Fruit fly (Drosophila melanogaster) whole organism, embryonic: ENCODE measurements around the gene CG14024.

Experiments used
- CG10209 ChIP-seq: fragments of 200-800 bp; sonication (Bioruptor generic); optimal IDR thresholded peaks from 3 replicates; lab custom pipeline; 2017; ENCODE audit warnings: missing biosample characterization, mild to moderate bottlenecking, missing genetic modification characterization, missing genetic modification reagents
- CG14710 ChIP-seq: fragments of 200-800 bp; sonication (Bioruptor generic); optimal IDR thresholded peaks from 3 replicates; lab custom pipeline; 2019; ENCODE audit warnings: missing biosample characterization, mild to moderate bottlenecking, missing genetic modification characterization, moderate library complexity
- CG15514 ChIP-seq: fragments of 200-800 bp; sonication (Bioruptor generic); optimal IDR thresholded peaks from 3 replicates; lab custom pipeline; 2017; ENCODE audit warnings: missing biosample characterization, missing genetic modification characterization, mild to moderate bottlenecking, moderate library complexity, missing genetic modification reagents
- CG1603 ChIP-seq: fragments of 200-800 bp; sonication (Bioruptor generic); optimal IDR thresholded peaks from 2 replicates; lab custom pipeline; 2019; ENCODE audit warnings: missing biosample characterization, mild to moderate bottlenecking, missing genetic modification characterization, moderate library complexity
- CG17359 ChIP-seq: fragments of 200-800 bp; sonication (Bioruptor generic); optimal IDR thresholded peaks from 3 replicates; lab custom pipeline; 2018; ENCODE audit warnings: missing biosample characterization, mild to moderate bottlenecking, missing genetic modification characterization, moderate library complexity
- CG17361 ChIP-seq: fragments of 200-800 bp; sonication (Bioruptor generic); IDR thresholded peaks from 3 replicates; pipeline ENCODE4 v1.3.6; 2022; ENCODE audit warnings: missing biosample characterization, missing genetic modification characterization
- CG17802 ChIP-seq: fragments of 200-800 bp; sonication (Bioruptor generic); optimal IDR thresholded peaks from 2 replicates; lab custom pipeline; 2018; ENCODE audit warnings: missing biosample characterization, mild to moderate bottlenecking, missing genetic modification characterization, moderate library complexity
- CG1832 ChIP-seq: fragments of 200-800 bp; sonication (Bioruptor generic); optimal IDR thresholded peaks from 2 replicates; lab custom pipeline; 2017; ENCODE audit warnings: missing biosample characterization, mild to moderate bottlenecking, missing genetic modification characterization, inconsistent platforms
- CG2120 ChIP-seq: fragments of 200-800 bp; sonication (Bioruptor generic); optimal IDR thresholded peaks from 3 replicates; lab custom pipeline; 2016; ENCODE audit warnings: missing biosample characterization, missing genetic modification characterization
- CG3281 ChIP-seq: fragments of 200-800 bp; sonication (Bioruptor generic); optimal IDR thresholded peaks from 3 replicates; lab custom pipeline; 2017; ENCODE audit warnings: missing biosample characterization, mild to moderate bottlenecking, missing genetic modification characterization
- CG34376 ChIP-seq: fragments of 200-800 bp; sonication (Bioruptor generic); optimal IDR thresholded peaks from 2 replicates; lab custom pipeline; 2018; ENCODE audit warnings: missing biosample characterization, mild to moderate bottlenecking, missing genetic modification characterization
- CG42726 ChIP-seq: fragments of 200-800 bp; sonication (Bioruptor generic); IDR thresholded peaks from 2 replicates; pipeline ENCODE4 v1.3.6; 2022; ENCODE audit warnings: missing biosample characterization, missing genetic modification characterization; ENCODE audit not compliant: partially characterized antibody
- CG4360 ChIP-seq: fragments of 200-800 bp; sonication (Bioruptor generic); IDR thresholded peaks from 2 replicates; pipeline ENCODE4 v1.3.6; 2022; ENCODE audit warnings: missing biosample characterization, missing genetic modification characterization
- CG4617 ChIP-seq: fragments of 200-800 bp; sonication (Bioruptor generic); optimal IDR thresholded peaks from 3 replicates; lab custom pipeline; 2016; ENCODE audit warnings: missing biosample characterization, missing genetic modification characterization, borderline replicate concordance
- CG4820 ChIP-seq: fragments of 200-800 bp; sonication (Bioruptor generic); optimal IDR thresholded peaks from 3 replicates; lab custom pipeline; 2016; ENCODE audit warnings: missing biosample characterization, missing genetic modification characterization
- CG5180 ChIP-seq: fragments of 200-800 bp; sonication (Bioruptor generic); optimal IDR thresholded peaks from 3 replicates; lab custom pipeline; 2017; ENCODE audit warnings: missing biosample characterization, missing genetic modification characterization, mild to moderate bottlenecking, moderate library complexity, missing genetic modification reagents
- CG6175 ChIP-seq: fragments of 200-800 bp; sonication (Bioruptor generic); IDR thresholded peaks from 3 replicates; pipeline ENCODE4 v1.3.6; 2022; ENCODE audit warnings: missing biosample characterization, missing genetic modification characterization
- CG7372 ChIP-seq: fragments of 200-800 bp; sonication (Bioruptor generic); IDR thresholded peaks from 2 replicates; pipeline ENCODE4 v1.3.6; 2022; ENCODE audit warnings: missing biosample characterization, missing genetic modification characterization
- CG8359 ChIP-seq: fragments of 200-800 bp; sonication (Bioruptor generic); optimal IDR thresholded peaks from 2 replicates; lab custom pipeline; 2017; ENCODE audit warnings: missing biosample characterization, mild to moderate bottlenecking, missing genetic modification characterization, borderline replicate concordance
- CG9727 ChIP-seq: fragments of 200-800 bp; sonication (Bioruptor generic); optimal IDR thresholded peaks from 3 replicates; lab custom pipeline; 2017; ENCODE audit warnings: missing biosample characterization, mild to moderate bottlenecking, missing genetic modification characterization
- Camta ChIP-seq: fragments of 200-800 bp; sonication (Bioruptor generic); optimal IDR thresholded peaks from 2 replicates; lab custom pipeline; 2016; ENCODE audit warnings: missing biosample characterization, missing genetic modification characterization
- Drgx ChIP-seq: fragments of 200-800 bp; sonication (Bioruptor generic); IDR thresholded peaks from 2 replicates; pipeline ENCODE4 v1.3.6; 2022; ENCODE audit warnings: missing biosample characterization, missing genetic modification characterization
- E2f1 ChIP-seq: fragments of 200-800 bp; sonication (Bioruptor generic); IDR thresholded peaks from 2 replicates; pipeline ENCODE4 v1.3.6; 2022; ENCODE audit warnings: missing biosample characterization, missing genetic modification characterization
- Elba2 ChIP-seq: fragments of 200-800 bp; sonication (Bioruptor generic); optimal IDR thresholded peaks from 3 replicates; lab custom pipeline; 2016; ENCODE audit warnings: missing biosample characterization, missing genetic modification characterization
- Fer1 ChIP-seq: fragments of 200-800 bp; sonication (Bioruptor generic); optimal IDR thresholded peaks from 2 replicates; lab custom pipeline; 2017; ENCODE audit warnings: missing biosample characterization, mild to moderate bottlenecking, missing genetic modification characterization
- GATAe ChIP-seq: fragments of 200-800 bp; sonication (Bioruptor generic); conservative IDR thresholded peaks from 2 replicates; pipeline ENCODE4 v1.3.6; 2022; ENCODE audit warnings: missing biosample characterization, missing genetic modification characterization
- Gsc ChIP-seq: fragments of 200-800 bp; sonication (Bioruptor generic); IDR thresholded peaks from 2 replicates; pipeline ENCODE4 v1.3.6; 2022; ENCODE audit warnings: missing biosample characterization, missing genetic modification characterization
- HLHmδ ChIP-seq: fragments of 200-800 bp; sonication (Bioruptor generic); optimal IDR thresholded peaks from 2 replicates; lab custom pipeline; 2018; ENCODE audit warnings: missing biosample characterization, mild to moderate bottlenecking, missing genetic modification characterization, moderate library complexity
- Hr51 ChIP-seq, 2 experiments: fragments of 200-800 bp; sonication (Bioruptor generic); optimal IDR thresholded peaks; 2 replicates in 1 of 2; 3 replicates in 1 of 2; lab custom pipeline; 2016 to 2018; ENCODE audit warnings: missing biosample characterization in 2 of 2, missing genetic modification characterization in 2 of 2, mild to moderate bottlenecking in 1 of 2, moderate library complexity in 1 of 2
- Med ChIP-seq: fragments of 200-800 bp; sonication (Bioruptor generic); peaks from one replicate; lab custom pipeline; 2016; ENCODE audit warnings: missing biosample characterization, missing genetic modification characterization, mild to moderate bottlenecking, inconsistent platforms, moderate library complexity
- Mes4 ChIP-seq: fragments of 200-800 bp; sonication (Bioruptor generic); optimal IDR thresholded peaks from 2 replicates; lab custom pipeline; 2016; ENCODE audit warnings: missing biosample characterization, missing genetic modification characterization
- Sox100B ChIP-seq: fragments of 200-800 bp; sonication (Bioruptor generic); optimal IDR thresholded peaks from 3 replicates; lab custom pipeline; 2018; ENCODE audit warnings: missing biosample characterization, mild to moderate bottlenecking, missing genetic modification characterization
- Sry-β ChIP-seq: fragments of 200-800 bp; sonication (Bioruptor generic); optimal IDR thresholded peaks from 2 replicates; lab custom pipeline; 2018; ENCODE audit warnings: missing biosample characterization, mild to moderate bottlenecking, missing genetic modification characterization, moderate library complexity
- Vsx1 ChIP-seq: fragments of 200-800 bp; sonication (Bioruptor generic); optimal IDR thresholded peaks from 2 replicates; lab custom pipeline; 2017; ENCODE audit warnings: missing biosample characterization, mild to moderate bottlenecking, missing genetic modification characterization, missing genetic modification reagents
- Xrp1 ChIP-seq: fragments of 200-800 bp; sonication (Bioruptor generic); IDR thresholded peaks from 2 replicates; pipeline ENCODE4 v1.3.6; 2022; ENCODE audit warnings: missing biosample characterization, missing genetic modification characterization
- bsh ChIP-seq, 2 experiments: fragments of 200-800 bp; sonication (Bioruptor generic); optimal IDR thresholded peaks; 2 replicates each; lab custom pipeline; 2017 to 2018; ENCODE audit warnings: mild to moderate bottlenecking in 2 of 2, missing biosample characterization in 2 of 2, missing genetic modification characterization in 2 of 2, moderate library complexity in 1 of 2
- ci ChIP-seq: fragments of 200-800 bp; sonication (Bioruptor generic); IDR thresholded peaks from 3 replicates; pipeline ENCODE4 v1.3.6; 2022; ENCODE audit warnings: missing biosample characterization, missing genetic modification characterization
- crol ChIP-seq: fragments of 200-800 bp; sonication (Bioruptor generic); IDR thresholded peaks from 2 replicates; pipeline ENCODE4 v1.3.6; 2022; ENCODE audit warnings: missing biosample characterization, missing genetic modification characterization
- cwo ChIP-seq: fragments of 200-800 bp; sonication (Bioruptor generic); optimal IDR thresholded peaks from 3 replicates; lab custom pipeline; 2017; ENCODE audit warnings: missing biosample characterization, missing genetic modification characterization, mild to moderate bottlenecking, moderate library complexity, missing genetic modification reagents
- gro ChIP-seq: fragments of 200-800 bp; sonication (Bioruptor generic); optimal IDR thresholded peaks from 2 replicates; lab custom pipeline; 2016; ENCODE audit warnings: missing biosample characterization, missing genetic modification characterization
- ham ChIP-seq: fragments of 200-800 bp; sonication (Bioruptor generic); IDR thresholded peaks from 2 replicates; pipeline ENCODE4 v1.3.6; 2022; ENCODE audit warnings: missing biosample characterization, missing genetic modification characterization
- her ChIP-seq: fragments of 200-800 bp; sonication (Bioruptor generic); optimal IDR thresholded peaks from 2 replicates; lab custom pipeline; 2016; ENCODE audit warnings: missing biosample characterization, missing genetic modification characterization
- sr ChIP-seq: fragments of 200-800 bp; sonication (Bioruptor generic); IDR thresholded peaks from 3 replicates; pipeline ENCODE4 v1.3.6; 2022; ENCODE audit warnings: missing biosample characterization, missing genetic modification characterization
- tap ChIP-seq: fragments of 200-800 bp; optimal IDR thresholded peaks from 3 replicates; lab custom pipeline; 2019; ENCODE audit warnings: missing biosample characterization, mild to moderate bottlenecking, missing genetic modification characterization, moderate library complexity
- trh ChIP-seq: fragments of 200-800 bp; sonication (Bioruptor generic); optimal IDR thresholded peaks from 2 replicates; lab custom pipeline; 2016; ENCODE audit warnings: missing biosample characterization, missing genetic modification characterization
- zfh1 ChIP-seq: fragments of 200-800 bp; sonication (Bioruptor generic); IDR thresholded peaks from 3 replicates; pipeline ENCODE4 v1.3.6; 2022; ENCODE audit warnings: missing biosample characterization, missing genetic modification characterization

CG14024 gene

DNA sequence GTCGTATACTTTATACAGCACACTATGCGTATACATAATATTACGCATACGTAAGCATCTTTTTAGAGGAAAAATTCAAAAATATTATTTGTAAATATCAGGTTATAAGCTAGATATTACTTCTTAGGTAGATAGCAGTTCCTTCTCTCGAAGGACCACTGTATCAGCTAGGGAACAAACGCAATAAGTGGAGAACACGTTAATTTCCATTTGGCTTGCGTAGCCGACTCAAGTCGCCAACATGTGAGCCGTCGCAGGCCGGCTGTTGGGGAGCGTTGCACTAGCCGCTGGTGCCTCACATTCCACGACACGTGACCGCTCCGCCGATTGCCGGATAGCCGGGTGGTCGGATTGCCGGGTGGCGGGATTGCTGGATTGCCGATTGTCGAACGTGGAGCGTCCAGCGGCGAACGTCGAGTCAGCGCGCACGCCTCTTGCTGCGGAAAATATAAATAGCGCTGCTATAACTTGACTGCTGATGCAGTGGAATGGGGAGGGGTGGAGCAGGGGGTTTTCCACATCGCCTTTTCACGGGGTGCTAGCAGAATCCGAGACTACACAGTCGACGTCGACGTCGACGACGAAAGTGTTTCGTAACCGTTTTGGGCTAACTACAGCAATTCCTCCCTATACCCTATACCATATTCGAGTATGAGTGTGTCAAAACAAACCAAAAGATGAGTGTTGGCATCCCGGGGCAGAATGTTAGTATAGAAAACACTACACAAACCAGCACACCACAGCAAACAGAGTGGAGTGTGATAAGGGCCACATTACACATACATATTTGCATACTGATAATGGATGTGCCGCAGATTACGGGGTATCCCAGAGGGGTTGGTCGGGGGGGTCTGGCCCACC, 11.4 kb downstream of the CG14024 start (continued):
- TF ChIP-seq CG4360 (GFP tag; lab: Robert Waterston, UW): 0 out of 2 replicates have a peak, but pooled peaks have one; percentile 20
- peak; percentile 19 for TF ChIP-seq Fer1 (GFP tag; lab: Kevin White, UChicago)
- TF ChIP-seq tap (tag; lab: Kevin White, UChicago): no peak
- TF ChIP-seq sr: 0 out of 3 replicates have a peak, but pooled peaks have one; percentile 5
- TF ChIP-seq CG17359: peak; percentile 25
- no peak for TF ChIP-seq trh
- peak; percentile 1 for TF ChIP-seq CG34376 (GFP tag; lab: Kevin White, UChicago)
- TF ChIP-seq Vsx1 (GFP tag; lab: Kevin White, UChicago): no peak
- TF ChIP-seq CG15514 (GFP tag; lab: Kevin White, UChicago): peak; percentile 1
- peak; percentile 26 for TF ChIP-seq CG17802
- TF ChIP-seq Camta: peak; percentile 10
- TF ChIP-seq CG1832: no peak
- no peak for TF ChIP-seq CG4617 (GFP tag; lab: Kevin White, UChicago)
- peak; percentile 10 for TF ChIP-seq CG14710 (tag; lab: Kevin White, UChicago)
- TF ChIP-seq Sry-β (GFP tag; lab: Kevin White, UChicago): peak; percentile 15
- peak; percentile 82 for TF ChIP-seq cwo (GFP tag; lab: Kevin White, UChicago)
- TF ChIP-seq CG17361: peak; percentile 26; the same call in 1 of the 3 replicates
- peak; percentile 33 for TF ChIP-seq CG4820 (GFP tag; lab: Kevin White, UChicago)
- TF ChIP-seq CG10209 (GFP tag; lab: Kevin White, UChicago): peak; percentile 13
- peak; percentile 34; the same call in 1 of the 2 replicates for TF ChIP-seq Drgx (GFP tag; lab: Robert Waterston, UW)
- TF ChIP-seq ham: 0 out of 2 replicates have a peak, but pooled peaks have one; percentile 11
- 0 out of 2 replicates have a peak, but pooled peaks have one; percentile 5 for TF ChIP-seq E2f1 (GFP tag; lab: Robert Waterston, UW)
- TF ChIP-seq zfh1 (GFP tag; lab: Robert Waterston, UW): peak; percentile 17; the same call in 1 of the 3 replicates
- TF ChIP-seq her (GFP tag; lab: Kevin White, UChicago): no peak
- peak; percentile 11 for TF ChIP-seq Sox100B (GFP tag; lab: Kevin White, UChicago)
- TF ChIP-seq CG3281 (GFP tag; lab: Kevin White, UChicago): peak; percentile 12
- TF ChIP-seq CG5180 (GFP tag; lab: Kevin White, UChicago): peak; percentile 93
- TF ChIP-seq CG9727 (GFP tag; lab: Kevin White, UChicago): peak; percentile 31
- peak; percentile 80 for TF ChIP-seq Med (GFP tag; lab: Kevin White, UChicago)
- TF ChIP-seq Elba2 (GFP tag; lab: Kevin White, UChicago): no peak
- peak; percentile 23 for TF ChIP-seq CG8359 (GFP tag; lab: Kevin White, UChicago)
- TF ChIP-seq ci (GFP tag; lab: Robert Waterston, UW): peak; percentile 53; the same call in 2 of the 3 replicates
- TF ChIP-seq GATAe (GFP tag; lab: Robert Waterston, UW): peak; percentile 39; the same call in 1 of the 2 replicates
- TF ChIP-seq CG2120 (GFP tag; lab: Kevin White, UChicago): no peak
- no peak for TF ChIP-seq gro (GFP tag; lab: Kevin White, UChicago)
- 0 out of 3 replicates have a peak, but pooled peaks have one; percentile 7 for TF ChIP-seq CG6175 (GFP tag; lab: Robert Waterston, UW)
- peak; percentile 18 for TF ChIP-seq HLHmδ
- peak; percentile 37 for TF ChIP-seq CG1603 (tag; lab: Kevin White, UChicago)
- TF ChIP-seq crol: peak; percentile 55
- no peak for TF ChIP-seq Hr51 (GFP tag; optimal IDR thresholded peaks at IDR 0.05; lab: Kevin White, UChicago)
- peak; percentile 17 for TF ChIP-seq Mes4 (GFP tag; lab: Kevin White, UChicago)
- peak; percentile 93 for TF ChIP-seq CG7372
- 0 out of 2 replicates have a peak, but pooled peaks have one; percentile 6 for TF ChIP-seq CG42726 (GFP tag; lab: Robert Waterston, UW)
- TF ChIP-seq Gsc (GFP tag; lab: Robert Waterston, UW): no peak
- peak; percentile 62; the same call in 1 of the 2 replicates for TF ChIP-seq Xrp1 (GFP tag; lab: Robert Waterston, UW)
- peak in 1 of 2 experiments; percentile 55 for TF ChIP-seq bsh (GFP tag; optimal IDR thresholded peaks at IDR 0.05; lab: Kevin White, UChicago)
